Worm (Caenorhabditis elegans) whole organism, L1 larva: Measurements from ENCODE around the gene T07D3.4.

ENCODE experiments used
- ceh-90 ChIP-seq: sonication (generic microtip); optimal IDR thresholded peaks from 2 replicates; lab custom pipeline; 2016; ENCODE audit warnings: missing genetic modification characterization, missing compliant biosample characterization
- lin-13 ChIP-seq: fragments of 150-350 bp; optimal IDR thresholded peaks from 2 replicates; lab custom pipeline; 2014; ENCODE audit warnings: missing biosample characterization, missing genetic modification reagents, missing genetic modification characterization
- lin-14 ChIP-seq: fragments of 200-800 bp; sonication (Bioruptor generic); optimal IDR thresholded peaks from 2 replicates; lab custom pipeline; 2018; ENCODE audit warnings: mild to moderate bottlenecking, missing genetic modification characterization, moderate library complexity, missing compliant biosample characterization
- snpc-4 ChIP-seq: fragments of 150-350 bp; optimal IDR thresholded peaks from 2 replicates; lab custom pipeline; 2014; ENCODE audit warnings: missing biosample characterization, missing genetic modification characterization
- ztf-11 ChIP-seq, 2 experiments: sonication (generic microtip); optimal IDR thresholded peaks; 2 replicates each; lab custom pipeline; 2016 to 2017; ENCODE audit warnings: missing genetic modification characterization in 2 of 2, missing biosample characterization in 1 of 2, missing compliant biosample characterization in 1 of 2

DNA sequence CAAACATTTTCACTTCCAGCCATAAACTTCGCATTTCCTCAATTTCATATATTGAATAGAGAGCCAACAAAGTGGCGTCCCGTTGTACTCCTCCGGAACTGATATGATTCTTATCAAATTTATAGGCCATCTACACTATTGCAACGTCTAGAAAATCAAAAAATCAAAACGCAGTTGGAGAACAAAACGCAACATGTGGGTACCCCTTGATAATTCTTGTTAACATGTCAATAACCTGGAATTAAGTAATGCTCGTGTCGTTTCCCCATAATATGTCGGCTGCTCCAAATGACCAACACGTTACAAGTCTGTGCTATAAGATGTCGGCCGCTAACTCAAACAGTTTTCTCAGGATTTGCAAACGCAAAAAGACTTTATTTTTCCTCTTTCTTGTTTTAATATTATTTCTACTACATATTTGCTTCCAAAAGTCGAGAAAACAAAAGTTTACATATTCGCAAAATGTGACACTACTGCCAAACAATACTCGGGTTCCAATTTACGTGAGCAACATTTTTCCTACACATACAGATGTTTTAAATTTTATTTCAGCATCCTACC, 7.4 kb upstream of the T07D3.4 start:
- no peak for TF ChIP-seq ceh-90 (tag; lab: Kevin White, UChicago)
- TF ChIP-seq ztf-11 (tag; optimal IDR thresholded peaks at IDR 0.05; lab: Kevin White, UChicago), result no peak
- no peak for TF ChIP-seq lin-13 (GFP tag; lab: Kevin White, UChicago)
- TF ChIP-seq snpc-4 (tag; lab: Kevin White, UChicago), result no peak
- no peak for TF ChIP-seq lin-14 (GFP tag; lab: Kevin White, UChicago)
